Worm (Caenorhabditis elegans) whole organism, midembryonic: ENCODE measurements around the gene H12I13.1.
"Not testable (repeated sequence)": the region's sequence is repeated elsewhere in the genome, so short reads cannot be mapped to it uniquely, and the experiment has no call there.

Source experiments
- flt-1 ChIP-seq: fragments of 200-800 bp; sonication (Bioruptor generic); IDR thresholded peaks from 2 replicates; pipeline ENCODE4 v1.3.6; 2022; ENCODE audit warnings: missing genetic modification characterization, missing compliant biosample characterization
- klf-2 ChIP-seq: fragments of 200-800 bp; sonication (Bioruptor generic); conservative IDR thresholded peaks from 2 replicates; pipeline ENCODE4 v1.3.6; 2022; ENCODE audit warnings: missing genetic modification reagents, missing genetic modification characterization, missing compliant biosample characterization
- med-1 ChIP-seq: sonication (generic microtip); optimal IDR thresholded peaks from 2 replicates; lab custom pipeline; 2017; ENCODE audit warnings: missing genetic modification characterization, mild to moderate bottlenecking, missing compliant biosample characterization, antibody characterized with exemption, missing genetic modification reagents; ENCODE audit not compliant: insufficient read depth
- tab-1 ChIP-seq: fragments of 200-800 bp; sonication (Bioruptor generic); IDR thresholded peaks from 2 replicates; pipeline ENCODE4 v1.3.6; 2022; ENCODE audit warnings: missing genetic modification characterization, missing compliant biosample characterization
- ztf-29 ChIP-seq: fragments of 200-800 bp; sonication (Bioruptor generic); IDR thresholded peaks from 2 replicates; pipeline ENCODE4 v1.3.6; 2022; ENCODE audit warnings: missing genetic modification reagents, missing genetic modification characterization, missing compliant biosample characterization

DNA sequence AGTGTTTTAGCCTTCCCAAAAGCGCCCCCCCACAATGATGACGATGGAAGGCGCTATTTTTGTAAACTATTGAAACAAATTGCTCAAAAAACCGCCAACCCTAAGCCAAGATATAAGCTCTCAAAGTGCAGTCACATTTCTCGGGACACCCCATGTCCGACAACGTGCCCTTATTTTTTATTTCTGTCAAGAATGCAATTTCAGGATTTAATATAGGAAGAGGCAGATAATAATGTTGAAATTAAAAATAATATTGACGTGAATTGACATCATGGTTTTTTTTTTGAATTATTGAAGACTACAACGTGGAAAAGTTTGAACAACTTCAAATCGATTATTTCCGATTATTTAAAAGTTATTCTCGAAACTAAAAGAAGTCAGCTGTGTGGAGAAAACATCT, 52.9 kb downstream of the H12I13.1 start, which contains the start of gene ZK84.2:
- not testable (repeated sequence) for TF ChIP-seq med-1; flt-1 (GFP tag; lab: Robert Waterston, UW); ztf-29 (GFP tag; lab: Robert Waterston, UW); tab-1; klf-2 (GFP tag; lab: Robert Waterston, UW)
